Worm (Caenorhabditis elegans): ENCODE data around the gene prp-39.

Gene prp-39

ce11 chrV:5717237-5717935 lies 35.0 kb upstream of the prp-39 start, which contains the start of gene rga-3 (continued):
- TF ChIP-seq egrh-3 (GFP tag; IDR thresholded peaks at IDR 0.05) (0 out of 2 replicates have a peak, but pooled peaks have one; percentile 7), B0019.2 (GFP tag; conservative IDR thresholded peaks at IDR 0.05) (peak; percentile 92), pbrm-1 (GFP tag; IDR thresholded peaks at IDR 0.05) (peak; percentile 78), hrde-1 (tag; optimal IDR thresholded peaks at IDR 0.05; ENCODE audit: borderline replicate concordance) (peak; percentile 59), lin-35 (GFP tag; optimal IDR thresholded peaks at IDR 0.05) (peak in 2 of 3 experiments; percentile 41 to 78), Y56A3A.18 (GFP tag; IDR thresholded peaks at IDR 0.05) (no peak), ceh-27 (GFP tag; optimal IDR thresholded peaks at IDR 0.05) (no peak), madf-3 (GFP tag; IDR thresholded peaks at IDR 0.05) (peak; percentile 91), let-607 (tag; optimal IDR thresholded peaks at IDR 0.05) (no peak), lin-54 (GFP tag; optimal IDR thresholded peaks at IDR 0.05) (peak; percentile 93), attf-6 (GFP tag; IDR thresholded peaks at IDR 0.05) (peak; percentile 74; the same call in 1 of the 2 replicates), snpc-1.3 (tag; optimal IDR thresholded peaks at IDR 0.05; ENCODE audit: insufficient read depth) (peak; percentile 93), ztf-28 (GFP tag; IDR thresholded peaks at IDR 0.05) (peak; percentile 90), lin-40 (tag; optimal IDR thresholded peaks at IDR 0.05) (no peak), dox-1 (GFP tag; IDR thresholded peaks at IDR 0.05) (peak; percentile 91), madf-6 (GFP tag; IDR thresholded peaks at IDR 0.05) (peak; percentile 99), ets-4 (GFP tag; optimal IDR thresholded peaks at IDR 0.05) (no peak), snpc-4 (GFP tag; optimal IDR thresholded peaks at IDR 0.05) (peak; percentile 62), snpc-4 (tag; optimal IDR thresholded peaks at IDR 0.05) (peak in 3 of 4 experiments; percentile 49 to 68 (median 64)), hmg-1.2 (GFP tag; IDR thresholded peaks at IDR 0.05) (peak; percentile 60), ccch-3 (GFP tag; optimal IDR thresholded peaks at IDR 0.05) (no peak), tbp1 (GFP tag; optimal IDR thresholded peaks at IDR 0.05) (peak; percentile 72), athp-1 (tag; optimal IDR thresholded peaks at IDR 0.05) (peak; percentile 77), efl-1 (GFP tag; optimal IDR thresholded peaks at IDR 0.05) (peak; percentile 97), rcor-1 (GFP tag; IDR thresholded peaks at IDR 0.05) (peak; percentile 93), K12H6.12 (tag; optimal IDR thresholded peaks at IDR 0.05) (no peak), ztf-18 (tag; optimal IDR thresholded peaks at IDR 0.05) (peak; percentile 66)

ce11 chrV:5716508-5716907 lies 34.1 kb upstream of the prp-39 start, which contains the start of gene K09H11.9:
K09H11.9 (minus strand) TSS chrV:5716608.
- TF ChIP-seq cebp-1 (GFP tag; IDR thresholded peaks at IDR 0.05): no peak
- TF ChIP-seq cebp-1 (tag; optimal IDR thresholded peaks at IDR 0.05): no peak
- TF ChIP-seq bed-1 (GFP tag; IDR thresholded peaks at IDR 0.05): no peak
- no peak for TF ChIP-seq hlh-12 (tag; optimal IDR thresholded peaks at IDR 0.05)
- no peak for TF ChIP-seq tlf-1 (GFP tag; optimal IDR thresholded peaks at IDR 0.05)
- no peak for TF ChIP-seq ccch-3 (GFP tag; optimal IDR thresholded peaks at IDR 0.05)
- TF ChIP-seq mel-28 (tag; optimal IDR thresholded peaks at IDR 0.05; ENCODE audit: borderline replicate concordance): no peak
- 0 out of 2 replicates have a peak, but pooled peaks have one; percentile 30 for TF ChIP-seq madf-3 (GFP tag; IDR thresholded peaks at IDR 0.05)
- no peak for TF ChIP-seq sea-2 (GFP tag; IDR thresholded peaks at IDR 0.05)

ce11 chrV:5713510-5713909 lies 31.1 kb upstream of the prp-39 start:
- TF ChIP-seq repo-1 (tag; optimal IDR thresholded peaks at IDR 0.05) (no peak), gei-17 (GFP tag; optimal IDR thresholded peaks at IDR 0.05) (no peak), sdz-38 (tag; optimal IDR thresholded peaks at IDR 0.05) (no peak), atf-7 (tag; optimal IDR thresholded peaks at IDR 0.05) (no peak), him-1 (tag; optimal IDR thresholded peaks at IDR 0.05) (no peak), ztf-25 (GFP tag; IDR thresholded peaks at IDR 0.05) (no peak), tbx-9 (tag; optimal IDR thresholded peaks at IDR 0.05; ENCODE audit: borderline replicate concordance) (no peak)
